Worm (Caenorhabditis elegans) whole organism, L4/young adult: Measurements from ENCODE around the gene C49C3.8.

Source experiments
- W03F9.2 ChIP-seq: fragments of 150-350 bp; optimal IDR thresholded peaks from 2 replicates; lab custom pipeline; 2014; ENCODE audit warnings: missing biosample characterization, missing genetic modification characterization
- him-1 ChIP-seq: sonication (generic microtip); optimal IDR thresholded peaks from 2 replicates; lab custom pipeline; 2016; ENCODE audit warnings: missing genotype, missing genetic modification reagents, missing genetic modification characterization, missing compliant biosample characterization

ce11 chrIV:17301933-17302332 lies 33.1 kb upstream of the C49C3.8 start, which contains the start of gene ifta-2:
- no peak for TF ChIP-seq him-1
- no peak for TF ChIP-seq W03F9.2 (tag; lab: Kevin White, UChicago)
